Fruit fly (Drosophila melanogaster): ENCODE results near the gene CG33096.
"Not testable (repeated sequence)": the region's sequence is repeated elsewhere in the genome, so short reads cannot be mapped to it uniquely, and the experiment has no call there.

DNA sequence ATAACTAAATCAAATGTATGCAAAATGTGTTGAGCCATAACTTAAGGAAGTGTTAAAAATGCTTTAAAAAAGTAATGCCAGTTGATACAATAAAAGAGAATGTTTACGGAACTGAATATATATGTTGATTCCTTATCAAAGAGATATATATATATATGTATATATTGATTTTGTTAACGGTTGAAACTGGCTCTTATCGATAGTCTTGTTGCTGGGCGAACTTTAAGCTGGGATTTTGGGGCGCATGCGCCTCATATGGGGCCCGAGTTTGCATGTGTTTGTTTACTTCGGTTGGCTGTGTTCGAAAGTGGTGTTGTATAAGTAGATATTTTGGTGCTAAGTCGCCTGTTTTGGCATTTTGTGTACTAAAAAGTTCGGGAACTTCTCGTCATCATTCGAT is 33.6 kb downstream of the CG33096 start, which contains the start of gene Bili:
- TF ChIP-seq CTCF, CG8478 (optimal IDR thresholded peaks at IDR 0.05): not testable (repeated sequence)
